Worm (Caenorhabditis elegans): Measurements from ENCODE around the gene col-164.

- TF ChIP-seq skn-1 (tag; optimal IDR thresholded peaks at IDR 0.05) = no peak
- TF ChIP-seq snpc-4 (tag; optimal IDR thresholded peaks at IDR 0.05) = no peak
- no peak for TF ChIP-seq lin-39 (tag; optimal IDR thresholded peaks at IDR 0.05)
- TF ChIP-seq mep-1 (tag; optimal IDR thresholded peaks at IDR 0.05) = no peak
- TF ChIP-seq nhr-6 (tag; optimal IDR thresholded peaks at IDR 0.05) = no peak
- no peak for TF ChIP-seq egl-27 (tag; optimal IDR thresholded peaks at IDR 0.05)
- TF ChIP-seq lin-13 (GFP tag; optimal IDR thresholded peaks at IDR 0.05) = no peak
- TF ChIP-seq unc-130 (GFP tag; optimal IDR thresholded peaks at IDR 0.05) = no peak
These were observed 27.7 kb downstream of the col-164 start, which contains the start of gene gpa-5 for ce11 chrX:2120961-2121360.
